Fruit fly (Drosophila melanogaster): ENCODE results near the gene CG5167.

- TF ChIP-seq fd59A (GFP tag; optimal IDR thresholded peaks at IDR 0.05) (no peak), CG6276 (GFP tag; optimal IDR thresholded peaks at IDR 0.05) (no peak), net (GFP tag; optimal IDR thresholded peaks at IDR 0.05) (no peak), Hr39 (GFP tag; optimal IDR thresholded peaks at IDR 0.05) (no peak)
Observed at dm6 chr3R:12384274-12384673, 22.1 kb upstream of the CG5167 start.
